Fruit fly (Drosophila melanogaster): ENCODE results near the gene Cp38.

Cp38 gene

dm6 chrX:8444883-8445572 lies 36.6 kb upstream of the Cp38 start (continued):
- TF ChIP-seq scrt (GFP tag; optimal IDR thresholded peaks at IDR 0.05) (no peak), Eip74EF (GFP tag; optimal IDR thresholded peaks at IDR 0.05) (no peak), CG7556 (GFP tag; optimal IDR thresholded peaks at IDR 0.05) (peak; percentile 66), sug (tag; optimal IDR thresholded peaks at IDR 0.05) (peak; percentile 55), prd (optimal IDR thresholded peaks at IDR 0.05) (no peak), prd (GFP tag; IDR thresholded peaks at IDR 0.05) (peak; percentile 66), CG9727 (GFP tag; optimal IDR thresholded peaks at IDR 0.05) (peak; percentile 84), sens (GFP tag) (peak; percentile 28), CG13894 (tag; optimal IDR thresholded peaks at IDR 0.05) (no peak), zen2 (GFP tag; IDR thresholded peaks at IDR 0.05; ENCODE audit: partially characterized antibody) (no peak), h (optimal IDR thresholded peaks at IDR 0.05) (no peak), wdn (GFP tag; IDR thresholded peaks at IDR 0.05) (no peak), CG34376 (GFP tag; optimal IDR thresholded peaks at IDR 0.05) (peak; percentile 24), Opbp (GFP tag; IDR thresholded peaks at IDR 0.05; ENCODE audit: partially characterized antibody) (no peak), CG12155 (GFP tag; optimal IDR thresholded peaks at IDR 0.05) (peak; percentile 2), Atf6 (GFP tag; IDR thresholded peaks at IDR 0.05) (0 out of 2 replicates have a peak, but pooled peaks have one; percentile 13), CG5953 (GFP tag; IDR thresholded peaks at IDR 0.05) (0 out of 2 replicates have a peak, but pooled peaks have one; percentile 10), Usf (GFP tag; optimal IDR thresholded peaks at IDR 0.05) (peak; percentile 11), Nf-YB (GFP tag; optimal IDR thresholded peaks at IDR 0.05) (peak; percentile 53), CG6791 (GFP tag; IDR thresholded peaks at IDR 0.05; ENCODE audit: partially characterized antibody) (no peak), CG18262 (tag; optimal IDR thresholded peaks at IDR 0.05) (peak; percentile 93), HmgZ (tag; optimal IDR thresholded peaks at IDR 0.05) (peak; percentile 33), CG17359 (tag; optimal IDR thresholded peaks at IDR 0.05) (peak; percentile 60), schlank (tag; optimal IDR thresholded peaks at IDR 0.05) (no peak), Lpt (GFP tag; optimal IDR thresholded peaks at IDR 0.05) (no peak), Poxn (GFP tag; IDR thresholded peaks at IDR 0.05) (no peak), Atf3 (GFP tag; optimal IDR thresholded peaks at IDR 0.05) (no peak), row (GFP tag; IDR thresholded peaks at IDR 0.05) (peak; percentile 54; the same call in 2 of the 3 replicates), BEAF-32 (GFP tag; optimal IDR thresholded peaks at IDR 0.05) (peak; percentile 7), Med (GFP tag) (peak; percentile 76), slou (GFP tag; optimal IDR thresholded peaks at IDR 0.05) (no peak), CG1603 (tag; optimal IDR thresholded peaks at IDR 0.05) (peak; percentile 35), Mad (GFP tag; optimal IDR thresholded peaks at IDR 0.05) (no peak), emc (GFP tag; optimal IDR thresholded peaks at IDR 0.05) (no peak), CG9215 (GFP tag; IDR thresholded peaks at IDR 0.05) (no peak), CG14667 (GFP tag; IDR thresholded peaks at IDR 0.05) (no peak), bcd (GFP tag; optimal IDR thresholded peaks at IDR 0.05) (no peak), tin (GFP tag; optimal IDR thresholded peaks at IDR 0.05) (peak; percentile 5), D (optimal IDR thresholded peaks at IDR 0.05) (no peak), D (GFP tag; optimal IDR thresholded peaks at IDR 0.05) (no peak), Elba2 (GFP tag; optimal IDR thresholded peaks at IDR 0.05) (no peak), vvl (GFP tag; IDR thresholded peaks at IDR 0.05) (peak; percentile 36; the same call in 1 of the 2 replicates), Oaz (GFP tag; IDR thresholded peaks at IDR 0.05) (peak; percentile 29; the same call in 1 of the 2 replicates), Xrp1 (GFP tag; IDR thresholded peaks at IDR 0.05) (peak; percentile 66), Dfd (GFP tag; optimal IDR thresholded peaks at IDR 0.05) (no peak), org-1 (GFP tag; optimal IDR thresholded peaks at IDR 0.05) (peak; percentile 7), CG12942 (GFP tag; optimal IDR thresholded peaks at IDR 0.05) (no peak), unc-4 (GFP tag; IDR thresholded peaks at IDR 0.05; ENCODE audit: partially characterized antibody) (no peak), CG34224 (GFP tag; IDR thresholded peaks at IDR 0.05; ENCODE audit: partially characterized antibody) (no peak), so (GFP tag; IDR thresholded peaks at IDR 0.05) (0 out of 3 replicates have a peak, but pooled peaks have one; percentile 37), stc (GFP tag; IDR thresholded peaks at IDR 0.05) (peak; percentile 65)
